Fruit fly (Drosophila melanogaster) whole organism, embryonic: ENCODE measurements around the gene CG4230.

Experiments
- Atf-2 ChIP-seq: fragments of 200-800 bp; sonication (Bioruptor generic); optimal IDR thresholded peaks from 2 replicates; lab custom pipeline; 2016; ENCODE audit warnings: missing biosample characterization, missing genetic modification characterization
- Awh ChIP-seq: fragments of 200-800 bp; sonication (Bioruptor generic); IDR thresholded peaks from 2 replicates; pipeline ENCODE4, ENCODE4 v1.3.6; 2022; ENCODE audit warnings: missing biosample characterization, missing genetic modification characterization
- B-H2 ChIP-seq: fragments of 200-800 bp; sonication (Bioruptor generic); optimal IDR thresholded peaks from 2 replicates; lab custom pipeline; 2018; ENCODE audit warnings: missing biosample characterization, mild to moderate bottlenecking, missing genetic modification characterization
- Blimp-1 ChIP-seq: fragments of 200-800 bp; sonication (Bioruptor generic); optimal IDR thresholded peaks from 3 replicates; lab custom pipeline; 2018; ENCODE audit warnings: missing biosample characterization, missing genetic modification characterization, mild to moderate bottlenecking, moderate library complexity, missing genetic modification reagents
- CG10543 ChIP-seq: fragments of 200-800 bp; sonication (Bioruptor generic); optimal IDR thresholded peaks from 3 replicates; lab custom pipeline; 2017; ENCODE audit warnings: missing biosample characterization, mild to moderate bottlenecking, missing genetic modification characterization, moderate library complexity
- CG10654 ChIP-seq: fragments of 200-800 bp; sonication (Bioruptor generic); optimal IDR thresholded peaks from 2 replicates; lab custom pipeline; 2016; ENCODE audit warnings: missing biosample characterization, missing genetic modification characterization
- CG12769 ChIP-seq: fragments of 200-800 bp; sonication (Bioruptor generic); optimal IDR thresholded peaks from 2 replicates; lab custom pipeline; 2019; ENCODE audit warnings: missing biosample characterization, mild to moderate bottlenecking, missing genetic modification characterization, moderate library complexity
- CG15011 ChIP-seq: fragments of 200-800 bp; sonication (Bioruptor generic); optimal IDR thresholded peaks from 3 replicates; lab custom pipeline; 2018; ENCODE audit warnings: missing biosample characterization, mild to moderate bottlenecking, missing genetic modification characterization
- CG15479 ChIP-seq: fragments of 200-800 bp; sonication (Bioruptor generic); optimal IDR thresholded peaks from 3 replicates; lab custom pipeline; 2019; ENCODE audit warnings: missing biosample characterization, mild to moderate bottlenecking, missing genetic modification characterization, moderate library complexity
- CG15514 ChIP-seq: fragments of 200-800 bp; sonication (Bioruptor generic); optimal IDR thresholded peaks from 3 replicates; lab custom pipeline; 2017; ENCODE audit warnings: missing biosample characterization, missing genetic modification characterization, mild to moderate bottlenecking, moderate library complexity, missing genetic modification reagents
- CG17186 ChIP-seq: fragments of 200-800 bp; sonication (Bioruptor generic); optimal IDR thresholded peaks from 3 replicates; lab custom pipeline; 2017; ENCODE audit warnings: missing biosample characterization, missing genetic modification reagents, missing genetic modification characterization
- CG17359 ChIP-seq: fragments of 200-800 bp; sonication (Bioruptor generic); optimal IDR thresholded peaks from 3 replicates; lab custom pipeline; 2018; ENCODE audit warnings: missing biosample characterization, mild to moderate bottlenecking, missing genetic modification characterization, moderate library complexity
- CG2199 ChIP-seq: fragments of 200-800 bp; sonication (Bioruptor generic); IDR thresholded peaks from 3 replicates; pipeline ENCODE4 v1.3.6; 2022; ENCODE audit warnings: missing biosample characterization, missing genetic modification characterization
- CG2678 ChIP-seq: fragments of 200-800 bp; sonication (Bioruptor generic); optimal IDR thresholded peaks from 3 replicates; lab custom pipeline; 2019; ENCODE audit warnings: missing biosample characterization, mild to moderate bottlenecking, missing genetic modification characterization, moderate library complexity
- CG32767 ChIP-seq: fragments of 200-800 bp; sonication (Bioruptor generic); IDR thresholded peaks from 2 replicates; pipeline ENCODE4 v1.3.6; 2022; ENCODE audit warnings: missing biosample characterization, missing genetic modification characterization
- CG34376 ChIP-seq: fragments of 200-800 bp; sonication (Bioruptor generic); optimal IDR thresholded peaks from 2 replicates; lab custom pipeline; 2018; ENCODE audit warnings: missing biosample characterization, mild to moderate bottlenecking, missing genetic modification characterization
- CG4282 ChIP-seq: fragments of 200-800 bp; sonication (Bioruptor generic); optimal IDR thresholded peaks from 2 replicates; lab custom pipeline; 2016; ENCODE audit warnings: missing biosample characterization, missing genetic modification characterization
- CG4854 ChIP-seq: fragments of 200-800 bp; sonication (Bioruptor generic); optimal IDR thresholded peaks from 2 replicates; lab custom pipeline; 2016; ENCODE audit warnings: missing biosample characterization, missing genetic modification characterization, inconsistent platforms
- CG6175 ChIP-seq: fragments of 200-800 bp; sonication (Bioruptor generic); IDR thresholded peaks from 3 replicates; pipeline ENCODE4 v1.3.6; 2022; ENCODE audit warnings: missing biosample characterization, missing genetic modification characterization
- CG7963 ChIP-seq: fragments of 200-800 bp; sonication (Bioruptor generic); IDR thresholded peaks from 3 replicates; pipeline ENCODE4 v1.3.6; 2022; ENCODE audit warnings: missing biosample characterization, missing genetic modification characterization; ENCODE audit not compliant: partially characterized antibody
- CG8290 ChIP-seq, 3 experiments: fragments of 200-800 bp; sonication (Bioruptor generic); optimal IDR thresholded peaks; 2 replicates each; lab custom pipeline; 2016 to 2019; ENCODE audit warnings: missing biosample characterization in 3 of 3, missing genetic modification characterization in 3 of 3, mild to moderate bottlenecking in 2 of 3, moderate library complexity in 1 of 3
- CG9727 ChIP-seq: fragments of 200-800 bp; sonication (Bioruptor generic); optimal IDR thresholded peaks from 3 replicates; lab custom pipeline; 2017; ENCODE audit warnings: missing biosample characterization, mild to moderate bottlenecking, missing genetic modification characterization
- E2f1 ChIP-seq: fragments of 200-800 bp; sonication (Bioruptor generic); IDR thresholded peaks from 2 replicates; pipeline ENCODE4 v1.3.6; 2022; ENCODE audit warnings: missing biosample characterization, missing genetic modification characterization
- Hmr ChIP-seq: fragments of 200-800 bp; sonication (Bioruptor generic); optimal IDR thresholded peaks from 3 replicates; lab custom pipeline; 2017; ENCODE audit warnings: mild to moderate bottlenecking, missing biosample characterization, missing genetic modification reagents, missing genetic modification characterization
- Hr78 ChIP-seq, 2 experiments: fragments of 200-800 bp in 1 of 2; fragments of >200 bp in 1 of 2; sonication (Bioruptor generic) in 1 of 2; optimal IDR thresholded peaks; 2 replicates each; lab custom pipeline; 2017 to 2019; ENCODE audit warnings: missing biosample characterization in 2 of 2, missing genetic modification characterization in 2 of 2, mild to moderate bottlenecking in 1 of 2, moderate library complexity in 1 of 2
- Med ChIP-seq: fragments of 200-800 bp; sonication (Bioruptor generic); peaks from one replicate; lab custom pipeline; 2016; ENCODE audit warnings: missing biosample characterization, missing genetic modification characterization, mild to moderate bottlenecking, inconsistent platforms, moderate library complexity
- Pdp1 ChIP-seq, 2 experiments: fragments of 200-800 bp; sonication (Bioruptor generic); optimal IDR thresholded peaks; 3 replicates each; lab custom pipeline; 2016; ENCODE audit warnings: missing biosample characterization in 2 of 2, missing genetic modification characterization in 2 of 2, mild to moderate bottlenecking in 1 of 2, moderate library complexity in 1 of 2
- Poxn ChIP-seq: fragments of 200-800 bp; sonication (Bioruptor generic); IDR thresholded peaks from 2 replicates; pipeline ENCODE4 v1.3.6; 2022; ENCODE audit warnings: missing biosample characterization, missing genetic modification characterization
- TFAM ChIP-seq: fragments of 200-800 bp; sonication (Bioruptor generic); optimal IDR thresholded peaks from 2 replicates; lab custom pipeline; 2017; ENCODE audit warnings: missing biosample characterization, missing genetic modification characterization, inconsistent platforms
- abd-A ChIP-seq: fragments of 200-800 bp; sonication (Bioruptor generic); optimal IDR thresholded peaks from 3 replicates; lab custom pipeline; 2019; ENCODE audit warnings: missing biosample characterization, mild to moderate bottlenecking, missing genetic modification characterization, moderate library complexity
- chinmo ChIP-seq: fragments of 200-800 bp; sonication (Bioruptor generic); IDR thresholded peaks from 4 replicates; pipeline ENCODE4 v1.3.6; 2022; ENCODE audit warnings: missing biosample characterization, missing genetic modification characterization; ENCODE audit not compliant: partially characterized antibody
- dpn ChIP-seq, 2 experiments: fragments of 200-800 bp; sonication (Bioruptor generic); optimal IDR thresholded peaks; 3 replicates each; lab custom pipeline; 2016; ENCODE audit warnings: missing biosample characterization in 2 of 2, missing genetic modification characterization in 2 of 2
- ftz-f1 ChIP-seq: fragments of 200-800 bp; sonication (Bioruptor generic); optimal IDR thresholded peaks from 2 replicates; lab custom pipeline; 2016; ENCODE audit warnings: missing biosample characterization, missing genetic modification characterization
- gem ChIP-seq: fragments of 200-800 bp; sonication (Bioruptor generic); optimal IDR thresholded peaks from 2 replicates; lab custom pipeline; 2019; ENCODE audit warnings: missing biosample characterization, mild to moderate bottlenecking, missing genetic modification characterization, moderate library complexity
- insv ChIP-seq, 2 experiments: fragments of 200-800 bp; sonication (Bioruptor generic); optimal IDR thresholded peaks; 3 replicates each; lab custom pipeline; 2016 to 2018; ENCODE audit warnings: missing biosample characterization in 2 of 2, missing genetic modification characterization in 2 of 2
- lab ChIP-seq: fragments of 200-800 bp; sonication (Bioruptor generic); optimal IDR thresholded peaks from 3 replicates; lab custom pipeline; 2017; ENCODE audit warnings: missing biosample characterization, missing genetic modification characterization, mild to moderate bottlenecking, moderate library complexity, missing genetic modification reagents
- row ChIP-seq: fragments of 200-800 bp; sonication (Bioruptor generic); IDR thresholded peaks from 3 replicates; pipeline ENCODE4 v1.3.6; 2022; ENCODE audit warnings: missing biosample characterization, missing genetic modification characterization
- sc ChIP-seq, 3 experiments: fragments of >200 bp in 2 of 3; fragments of 200-800 bp in 1 of 3; sonication (Bioruptor generic) in 1 of 3; optimal IDR thresholded peaks; 2 replicates in 2 of 3; 3 replicates in 1 of 3; lab custom pipeline; 2017; ENCODE audit warnings: mild to moderate bottlenecking in 1 of 3, missing biosample characterization in 1 of 3, missing genetic modification characterization in 1 of 3, missing genetic modification reagents in 1 of 3
- sd ChIP-seq: fragments of 200-800 bp; sonication (Bioruptor generic); optimal IDR thresholded peaks from 3 replicates; lab custom pipeline; 2018; ENCODE audit warnings: missing biosample characterization, mild to moderate bottlenecking, missing genetic modification characterization, moderate library complexity
- sqz ChIP-seq: fragments of 200-800 bp; sonication (Bioruptor generic); optimal IDR thresholded peaks from 3 replicates; lab custom pipeline; 2018; ENCODE audit warnings: missing biosample characterization, mild to moderate bottlenecking, missing genetic modification characterization
- sr ChIP-seq: fragments of 200-800 bp; sonication (Bioruptor generic); IDR thresholded peaks from 3 replicates; pipeline ENCODE4 v1.3.6; 2022; ENCODE audit warnings: missing biosample characterization, missing genetic modification characterization
- tio ChIP-seq: fragments of 200-800 bp; sonication (Bioruptor generic); optimal IDR thresholded peaks from 2 replicates; lab custom pipeline; 2017; ENCODE audit warnings: missing biosample characterization, missing genetic modification characterization, inconsistent platforms
- usp ChIP-seq: fragments of >200 bp; optimal IDR thresholded peaks from 2 replicates; lab custom pipeline; 2017; ENCODE audit warnings: missing biosample characterization, missing genetic modification characterization
- vvl ChIP-seq: fragments of 200-800 bp; sonication (Bioruptor generic); IDR thresholded peaks from 2 replicates; pipeline ENCODE4 v1.3.6; 2022; ENCODE audit warnings: missing biosample characterization, missing genetic modification characterization
- wek ChIP-seq: fragments of 200-800 bp; sonication (Bioruptor generic); optimal IDR thresholded peaks from 3 replicates; lab custom pipeline; 2018; ENCODE audit warnings: missing biosample characterization, mild to moderate bottlenecking, missing genetic modification characterization, moderate library complexity

CG4230 gene

dm6 chr2L:5117054-5117453 lies 21.0 kb downstream of the CG4230 start:
- TF ChIP-seq lab (peak; percentile 22), B-H2 (GFP tag; lab: Kevin White, UChicago) (peak; percentile 38), Poxn (no peak), Hmr (peak; percentile 17), CG10654 (GFP tag; lab: Kevin White, UChicago) (no peak), CG15514 (GFP tag; lab: Kevin White, UChicago) (peak; percentile 27), CG2678 (tag; lab: Kevin White, UChicago) (peak; percentile 27), gem (no peak), CG15011 (peak; percentile 9), row (GFP tag; lab: Robert Waterston, UW) (0 out of 3 replicates have a peak, but pooled peaks have one; percentile 5)

dm6 chr2L:5119640-5120039 lies 23.6 kb downstream of the CG4230 start:
- TF ChIP-seq wek (no peak), sr (GFP tag; lab: Robert Waterston, UW) (no peak), TFAM (GFP tag; lab: Kevin White, UChicago) (no peak), Blimp-1 (GFP tag; lab: Kevin White, UChicago) (peak; percentile 87), ftz-f1 (peak; percentile 57), CG34376 (GFP tag; lab: Kevin White, UChicago) (no peak), CG2199 (GFP tag; lab: Robert Waterston, UW) (0 out of 3 replicates have a peak, but pooled peaks have one; percentile 8), insv (GFP tag; optimal IDR thresholded peaks at IDR 0.05; lab: Kevin White, UChicago) (no peak), sc (optimal IDR thresholded peaks at IDR 0.05; lab: Kevin White, UChicago) (no peak), sc (GFP tag; optimal IDR thresholded peaks at IDR 0.05; lab: Kevin White, UChicago) (no peak), Hr78 (GFP tag; optimal IDR thresholded peaks at IDR 0.05; lab: Kevin White, UChicago) (peak in 1 of 2 experiments; percentile 51), abd-A (tag; lab: Kevin White, UChicago) (peak; percentile 94), CG6175 (0 out of 3 replicates have a peak, but pooled peaks have one; percentile 18), sd (peak; percentile 92), CG12769 (tag; lab: Kevin White, UChicago) (peak; percentile 80), CG4282 (GFP tag; lab: Kevin White, UChicago) (no peak), Med (GFP tag; lab: Kevin White, UChicago) (peak; percentile 5), CG32767 (GFP tag; lab: Robert Waterston, UW) (peak; percentile 84), vvl (peak; percentile 67; the same call in 1 of the 2 replicates), chinmo (peak; percentile 94; the same call in 3 of the 4 replicates), sqz (GFP tag; lab: Kevin White, UChicago) (peak; percentile 55), Pdp1 (GFP tag; optimal IDR thresholded peaks at IDR 0.05; lab: Kevin White, UChicago) (peak in 1 of 2 experiments; percentile 59), CG10543 (GFP tag; lab: Kevin White, UChicago) (peak; percentile 56), Awh (GFP tag; lab: Robert Waterston, UW) (peak; percentile 24; the same call in 1 of the 2 replicates)

dm6 chr2L:5145247-5146197 lies 49.5 kb downstream of the CG4230 start:
- TF ChIP-seq tio (GFP tag; lab: Kevin White, UChicago) (peak; percentile 75), CG17186 (GFP tag; lab: Kevin White, UChicago) (peak; percentile 6), CG17359 (tag; lab: Kevin White, UChicago) (peak; percentile 96), CG8290 (GFP tag; optimal IDR thresholded peaks at IDR 0.05; lab: Kevin White, UChicago) (no peak), CG8290 (tag; optimal IDR thresholded peaks at IDR 0.05; lab: Kevin White, UChicago) (no peak), usp (GFP tag; lab: Kevin White, UChicago) (no peak), CG4854 (GFP tag; lab: Kevin White, UChicago) (no peak), dpn (GFP tag; optimal IDR thresholded peaks at IDR 0.05; lab: Kevin White, UChicago) (peak in 1 of 2 experiments; percentile 89), Atf-2 (GFP tag; lab: Kevin White, UChicago) (no peak), CG15479 (GFP tag; lab: Kevin White, UChicago) (no peak), CG9727 (peak; percentile 95), E2f1 (peak; percentile 97), CG7963 (no peak), wek (peak; percentile 33)
